Fruit fly (Drosophila melanogaster) whole organism, embryonic: ENCODE measurements around the gene beag.
A peak's percentile ranks its signal among the peaks of the same experiment; 100 is the strongest.

Experiments
- ATbp ChIP-seq: fragments of 200-800 bp; sonication (Bioruptor generic); optimal IDR thresholded peaks from 2 replicates; lab custom pipeline; 2017; ENCODE audit warnings: missing biosample characterization, mild to moderate bottlenecking, missing genetic modification characterization, missing genetic modification reagents
- Aef1 ChIP-seq: fragments of 200-800 bp; sonication (Bioruptor generic); IDR thresholded peaks from 3 replicates; pipeline ENCODE4 v1.3.6; 2022; ENCODE audit warnings: missing biosample characterization, missing genetic modification characterization
- CG10274 ChIP-seq: fragments of 200-800 bp; sonication (Bioruptor generic); optimal IDR thresholded peaks from 3 replicates; lab custom pipeline; 2017; ENCODE audit warnings: missing biosample characterization, mild to moderate bottlenecking, missing genetic modification characterization
- CG10321 ChIP-seq: fragments of 200-800 bp; sonication (Bioruptor generic); IDR thresholded peaks from 2 replicates; pipeline ENCODE4 v1.3.6; 2022; ENCODE audit warnings: missing biosample characterization, missing genetic modification characterization
- CG12219 ChIP-seq: fragments of 200-800 bp; sonication (Bioruptor generic); optimal IDR thresholded peaks from 3 replicates; lab custom pipeline; 2018; ENCODE audit warnings: missing biosample characterization, mild to moderate bottlenecking, missing genetic modification characterization
- CG17328 ChIP-seq: fragments of 200-800 bp; sonication (Bioruptor generic); IDR thresholded peaks from 2 replicates; pipeline ENCODE4 v1.3.6; 2022; ENCODE audit warnings: missing biosample characterization, missing genetic modification characterization
- CG17612 ChIP-seq: fragments of 200-800 bp; sonication (Bioruptor generic); IDR thresholded peaks from 2 replicates; pipeline ENCODE4 v1.3.6; 2022; ENCODE audit warnings: missing biosample characterization, missing genetic modification characterization
- CG17802 ChIP-seq: fragments of 200-800 bp; sonication (Bioruptor generic); optimal IDR thresholded peaks from 2 replicates; lab custom pipeline; 2018; ENCODE audit warnings: missing biosample characterization, mild to moderate bottlenecking, missing genetic modification characterization, moderate library complexity
- CG1832 ChIP-seq: fragments of 200-800 bp; sonication (Bioruptor generic); optimal IDR thresholded peaks from 2 replicates; lab custom pipeline; 2017; ENCODE audit warnings: missing biosample characterization, mild to moderate bottlenecking, missing genetic modification characterization, inconsistent platforms
- CG2202 ChIP-seq: fragments of 200-800 bp; sonication (Bioruptor generic); optimal IDR thresholded peaks from 2 replicates; lab custom pipeline; 2018; ENCODE audit warnings: missing biosample characterization, mild to moderate bottlenecking, missing genetic modification characterization
- CG4707 ChIP-seq: fragments of 200-800 bp; sonication (Bioruptor generic); optimal IDR thresholded peaks from 2 replicates; lab custom pipeline; 2018; ENCODE audit warnings: missing biosample characterization, mild to moderate bottlenecking, missing genetic modification characterization, moderate library complexity
- CG7556 ChIP-seq: fragments of 200-800 bp; sonication (Bioruptor generic); optimal IDR thresholded peaks from 2 replicates; lab custom pipeline; 2017; ENCODE audit warnings: missing biosample characterization, mild to moderate bottlenecking, missing genetic modification characterization
- CG7786 ChIP-seq: fragments of 200-800 bp; sonication (Bioruptor generic); optimal IDR thresholded peaks from 2 replicates; lab custom pipeline; 2016; ENCODE audit warnings: missing biosample characterization, missing genetic modification characterization
- CG8388 ChIP-seq: fragments of 200-800 bp; sonication (Bioruptor generic); optimal IDR thresholded peaks from 2 replicates; lab custom pipeline; 2019; ENCODE audit warnings: missing biosample characterization, mild to moderate bottlenecking, missing genetic modification characterization, moderate library complexity
- CG9932 ChIP-seq: fragments of 200-800 bp; sonication (Bioruptor generic); IDR thresholded peaks from 2 replicates; pipeline ENCODE4 v1.3.6; 2022; ENCODE audit warnings: missing biosample characterization, missing genetic modification characterization
- CTCF ChIP-seq: fragments of 200-800 bp; sonication (Bioruptor generic); optimal IDR thresholded peaks from 2 replicates; lab custom pipeline; 2017; ENCODE audit warnings: missing biosample characterization, mild to moderate bottlenecking, missing genetic modification characterization, moderate library complexity
- Dp ChIP-seq: fragments of 200-800 bp; sonication (Bioruptor generic); optimal IDR thresholded peaks from 2 replicates; lab custom pipeline; 2018; ENCODE audit warnings: missing biosample characterization, mild to moderate bottlenecking, missing genetic modification characterization, moderate library complexity
- E2f2 ChIP-seq: fragments of 200-800 bp; sonication (Bioruptor generic); IDR thresholded peaks from 2 replicates; pipeline ENCODE4 v1.3.6; 2022; ENCODE audit warnings: missing biosample characterization, missing genetic modification characterization
- Fer1 ChIP-seq: fragments of 200-800 bp; sonication (Bioruptor generic); optimal IDR thresholded peaks from 2 replicates; lab custom pipeline; 2017; ENCODE audit warnings: missing biosample characterization, mild to moderate bottlenecking, missing genetic modification characterization
- HHEX ChIP-seq: fragments of 200-800 bp; sonication (Bioruptor generic); optimal IDR thresholded peaks from 3 replicates; lab custom pipeline; 2017; ENCODE audit warnings: missing biosample characterization, mild to moderate bottlenecking, missing genetic modification characterization, missing genetic modification reagents
- Hey ChIP-seq: fragments of 200-800 bp; sonication (Bioruptor generic); optimal IDR thresholded peaks from 3 replicates; lab custom pipeline; 2018; ENCODE audit warnings: missing biosample characterization, mild to moderate bottlenecking, missing genetic modification characterization
- Hr3 ChIP-seq: fragments of 200-800 bp; sonication (Bioruptor generic); optimal IDR thresholded peaks from 3 replicates; lab custom pipeline; 2016; ENCODE audit warnings: missing biosample characterization, missing genetic modification characterization
- Hr51 ChIP-seq, 2 experiments: fragments of 200-800 bp; sonication (Bioruptor generic); optimal IDR thresholded peaks; 2 replicates in 1 of 2; 3 replicates in 1 of 2; lab custom pipeline; 2016 to 2018; ENCODE audit warnings: missing biosample characterization in 2 of 2, missing genetic modification characterization in 2 of 2, mild to moderate bottlenecking in 1 of 2, moderate library complexity in 1 of 2
- Kr ChIP-seq: fragments of 200-800 bp; sonication (Bioruptor generic); optimal IDR thresholded peaks from 2 replicates; lab custom pipeline; 2017; ENCODE audit warnings: missing biosample characterization, mild to moderate bottlenecking, missing genetic modification characterization
- MBD-R2 ChIP-seq: fragments of 200-800 bp; sonication (Bioruptor generic); IDR thresholded peaks from 2 replicates; pipeline ENCODE4 v1.3.6; 2022; ENCODE audit warnings: missing biosample characterization, missing genetic modification characterization
- Mes4 ChIP-seq: fragments of 200-800 bp; sonication (Bioruptor generic); optimal IDR thresholded peaks from 2 replicates; lab custom pipeline; 2016; ENCODE audit warnings: missing biosample characterization, missing genetic modification characterization
- NK7.1 ChIP-seq: fragments of 200-800 bp; sonication (Bioruptor generic); optimal IDR thresholded peaks from 3 replicates; lab custom pipeline; 2016; ENCODE audit warnings: missing biosample characterization, missing genetic modification characterization
- Nf-YC ChIP-seq: fragments of 200-800 bp; optimal IDR thresholded peaks from 3 replicates; lab custom pipeline; 2019; ENCODE audit warnings: missing biosample characterization, mild to moderate bottlenecking, missing genetic modification characterization, moderate library complexity
- Oli ChIP-seq: fragments of 200-800 bp; sonication (Bioruptor generic); optimal IDR thresholded peaks from 2 replicates; lab custom pipeline; 2018; ENCODE audit warnings: missing biosample characterization, mild to moderate bottlenecking, missing genetic modification characterization, moderate library complexity
- PHDP ChIP-seq: fragments of 200-800 bp; sonication (Bioruptor generic); optimal IDR thresholded peaks from 3 replicates; lab custom pipeline; 2018; ENCODE audit warnings: missing biosample characterization, mild to moderate bottlenecking, missing genetic modification characterization, moderate library complexity
- Six4 ChIP-seq: fragments of 200-800 bp; sonication (Bioruptor generic); optimal IDR thresholded peaks from 2 replicates; lab custom pipeline; 2016; ENCODE audit warnings: missing biosample characterization, missing genetic modification characterization
- abd-A ChIP-seq: fragments of 200-800 bp; sonication (Bioruptor generic); optimal IDR thresholded peaks from 3 replicates; lab custom pipeline; 2019; ENCODE audit warnings: missing biosample characterization, mild to moderate bottlenecking, missing genetic modification characterization, moderate library complexity
- br ChIP-seq: fragments of >200 bp; optimal IDR thresholded peaks from 2 replicates; lab custom pipeline; 2017
- chinmo ChIP-seq: fragments of 200-800 bp; sonication (Bioruptor generic); IDR thresholded peaks from 4 replicates; pipeline ENCODE4 v1.3.6; 2022; ENCODE audit warnings: missing biosample characterization, missing genetic modification characterization; ENCODE audit not compliant: partially characterized antibody
- dpn ChIP-seq, 2 experiments: fragments of 200-800 bp; sonication (Bioruptor generic); optimal IDR thresholded peaks; 3 replicates each; lab custom pipeline; 2016; ENCODE audit warnings: missing biosample characterization in 2 of 2, missing genetic modification characterization in 2 of 2
- dysf ChIP-seq: fragments of 200-800 bp; sonication (Bioruptor generic); IDR thresholded peaks from 3 replicates; pipeline ENCODE4 v1.3.6; 2022; ENCODE audit warnings: missing biosample characterization, missing genetic modification characterization
- esg ChIP-seq: fragments of 200-800 bp; sonication (Bioruptor generic); conservative IDR thresholded peaks from 2 replicates; pipeline ENCODE4 v1.3.6; 2022; ENCODE audit warnings: missing biosample characterization, missing genetic modification characterization
- ftz-f1 ChIP-seq: fragments of 200-800 bp; sonication (Bioruptor generic); optimal IDR thresholded peaks from 2 replicates; lab custom pipeline; 2016; ENCODE audit warnings: missing biosample characterization, missing genetic modification characterization
- fu2 ChIP-seq: fragments of 200-800 bp; sonication (Bioruptor generic); optimal IDR thresholded peaks from 2 replicates; lab custom pipeline; 2016; ENCODE audit warnings: missing biosample characterization, missing genetic modification characterization
- gro ChIP-seq: fragments of 200-800 bp; sonication (Bioruptor generic); optimal IDR thresholded peaks from 2 replicates; lab custom pipeline; 2016; ENCODE audit warnings: missing biosample characterization, missing genetic modification characterization
- gsb ChIP-seq: fragments of 200-800 bp; sonication (Bioruptor generic); IDR thresholded peaks from 2 replicates; pipeline ENCODE4 v1.3.6; 2022; ENCODE audit warnings: missing biosample characterization, missing genetic modification characterization
- hb ChIP-seq: fragments of 200-800 bp; sonication (Bioruptor generic); IDR thresholded peaks from 3 replicates; pipeline ENCODE4 v1.3.6; 2022; ENCODE audit warnings: missing biosample characterization, missing genetic modification characterization; ENCODE audit not compliant: partially characterized antibody
- klu ChIP-seq: fragments of 200-800 bp; sonication (Bioruptor generic); IDR thresholded peaks from 2 replicates; pipeline ENCODE4 v1.3.6; 2022; ENCODE audit warnings: missing biosample characterization, missing genetic modification characterization
- mam ChIP-seq: fragments of 200-800 bp; sonication (Bioruptor generic); optimal IDR thresholded peaks from 3 replicates; lab custom pipeline; 2016; ENCODE audit warnings: missing biosample characterization, missing genetic modification characterization
- mld ChIP-seq: fragments of 200-800 bp; sonication (Bioruptor generic); IDR thresholded peaks from 3 replicates; pipeline ENCODE4 v1.3.6; 2022; ENCODE audit warnings: missing biosample characterization, missing genetic modification characterization; ENCODE audit not compliant: partially characterized antibody
- oc ChIP-seq: fragments of 200-800 bp; sonication (Bioruptor generic); optimal IDR thresholded peaks from 2 replicates; lab custom pipeline; 2018; ENCODE audit warnings: missing biosample characterization, mild to moderate bottlenecking, missing genetic modification characterization, moderate library complexity
- ssp ChIP-seq: fragments of 200-800 bp; sonication (Bioruptor generic); IDR thresholded peaks from 2 replicates; pipeline ENCODE4 v1.3.6; 2022; ENCODE audit warnings: missing biosample characterization, missing genetic modification characterization
- trem ChIP-seq: fragments of 200-800 bp; optimal IDR thresholded peaks from 3 replicates; lab custom pipeline; 2019; ENCODE audit warnings: missing biosample characterization, mild to moderate bottlenecking, missing genetic modification characterization, moderate library complexity
- tup ChIP-seq: fragments of 200-800 bp; sonication (Bioruptor generic); optimal IDR thresholded peaks from 2 replicates; lab custom pipeline; 2016; ENCODE audit warnings: missing biosample characterization, mild to moderate bottlenecking, missing genetic modification characterization, moderate library complexity
- wdn ChIP-seq: fragments of 200-800 bp; sonication (Bioruptor generic); IDR thresholded peaks from 2 replicates; pipeline ENCODE4 v1.3.6; 2022; ENCODE audit warnings: missing biosample characterization, missing genetic modification characterization
- yki ChIP-seq: fragments of >200 bp; optimal IDR thresholded peaks from 3 replicates; lab custom pipeline; 2018

The beag gene

dm6 chr3R:9057398-9058058, 7.3 kb downstream of the beag start (continued):
- TF ChIP-seq oc (tag; lab: Kevin White, UChicago) (peak; percentile 96), ssp (GFP tag; lab: Robert Waterston, UW) (no peak), CG8388 (GFP tag; lab: Kevin White, UChicago) (peak; percentile 98), CG9932 (GFP tag; lab: Robert Waterston, UW) (no peak), Mes4 (GFP tag; lab: Kevin White, UChicago) (peak; percentile 63), CG2202 (tag; lab: Kevin White, UChicago) (peak; percentile 97), Hr3 (GFP tag; lab: Kevin White, UChicago) (peak; percentile 96), CG17612 (no peak), mld (no peak), E2f2 (GFP tag; lab: Robert Waterston, UW) (no peak), CG10274 (GFP tag; lab: Kevin White, UChicago) (peak; percentile 87), gsb (GFP tag; lab: Robert Waterston, UW) (no peak), Dp (peak; percentile 5), esg (no peak), CG7786 (GFP tag; lab: Kevin White, UChicago) (peak; percentile 58), CG12219 (GFP tag; lab: Kevin White, UChicago) (peak; percentile 91), NK7.1 (GFP tag; lab: Kevin White, UChicago) (no peak), abd-A (tag; lab: Kevin White, UChicago) (peak; percentile 100), fu2 (GFP tag; lab: Kevin White, UChicago) (peak; percentile 4), Aef1 (GFP tag; lab: Robert Waterston, UW) (no peak), Oli (peak; percentile 97), Hr51 (GFP tag; optimal IDR thresholded peaks at IDR 0.05; lab: Kevin White, UChicago) (peak; percentile 84 to 99), Kr (GFP tag; lab: Kevin White, UChicago) (peak; percentile 91), chinmo (GFP tag; lab: Robert Waterston, UW) (no peak), Six4 (GFP tag; lab: Kevin White, UChicago) (peak; percentile 96), CG4707 (peak; percentile 85), CTCF (peak; percentile 63), MBD-R2 (GFP tag; lab: Robert Waterston, UW) (no peak), klu (no peak), CG17328 (GFP tag; lab: Robert Waterston, UW) (no peak), dpn (GFP tag; optimal IDR thresholded peaks at IDR 0.05; lab: Kevin White, UChicago) (peak; percentile 59 to 96), ftz-f1 (GFP tag; lab: Kevin White, UChicago) (peak; percentile 68), mam (peak; percentile 65), tup (GFP tag; lab: Kevin White, UChicago) (peak; percentile 76), ATbp (GFP tag; lab: Kevin White, UChicago) (peak; percentile 92), CG1832 (GFP tag; lab: Kevin White, UChicago) (no peak), CG10321 (GFP tag; lab: Robert Waterston, UW) (no peak), dysf (no peak), wdn (GFP tag; lab: Robert Waterston, UW) (no peak), CG17802 (tag; lab: Kevin White, UChicago) (peak; percentile 69), Hey (tag; lab: Kevin White, UChicago) (peak; percentile 56), gro (GFP tag; lab: Kevin White, UChicago) (peak; percentile 26), HHEX (GFP tag; lab: Kevin White, UChicago) (peak; percentile 95), hb (GFP tag; lab: Robert Waterston, UW) (no peak), yki (lab: Kevin White, UChicago) (peak; percentile 91), trem (tag; lab: Kevin White, UChicago) (peak; percentile 96), CG7556 (GFP tag; lab: Kevin White, UChicago) (peak; percentile 100), Fer1 (GFP tag; lab: Kevin White, UChicago) (peak; percentile 99), PHDP (peak; percentile 99), br (no peak), Nf-YC (tag; lab: Kevin White, UChicago) (peak; percentile 95)
